Worm (Caenorhabditis elegans) whole organism, L3 larva: ENCODE data around the gene enri-1.
A peak's percentile ranks its signal among the peaks of the same experiment; 100 is the strongest.

Source experiments
- R02D3.7 ChIP-seq: fragments of 150-350 bp; optimal IDR thresholded peaks from 2 replicates; lab custom pipeline; 2014; ENCODE audit warnings: missing biosample characterization, missing genetic modification characterization
- ZK546.5 ChIP-seq: sonication (generic microtip); optimal IDR thresholded peaks from 2 replicates; lab custom pipeline; 2017; ENCODE audit warnings: missing biosample characterization, missing genetic modification characterization
- aly-2 ChIP-seq: fragments of 150-350 bp; optimal IDR thresholded peaks from 2 replicates; lab custom pipeline; 2014; ENCODE audit warnings: missing biosample characterization, missing genetic modification characterization
- ama-1 ChIP-seq: fragments of 150-350 bp; optimal IDR thresholded peaks from 2 replicates; lab custom pipeline; 2018
- ceh-16 ChIP-seq: sonication (generic microtip); optimal IDR thresholded peaks from 2 replicates; lab custom pipeline; 2017; ENCODE audit warnings: missing biosample characterization, missing genetic modification characterization
- ceh-28 ChIP-seq: fragments of 150-350 bp; optimal IDR thresholded peaks from 2 replicates; lab custom pipeline; 2014; ENCODE audit warnings: missing biosample characterization, missing genetic modification reagents, missing genetic modification characterization
- ceh-82 ChIP-seq: fragments of 150-350 bp; optimal IDR thresholded peaks from 2 replicates; lab custom pipeline; 2014; ENCODE audit warnings: missing biosample characterization, missing genetic modification characterization
- ceh-9 ChIP-seq: sonication (generic microtip); optimal IDR thresholded peaks from 2 replicates; lab custom pipeline; 2018; ENCODE audit warnings: missing biosample characterization, missing genetic modification characterization
- daf-12 ChIP-seq: fragments of 150-350 bp; optimal IDR thresholded peaks from 2 replicates; lab custom pipeline; 2014; ENCODE audit warnings: missing biosample characterization, missing genetic modification reagents, missing genetic modification characterization
- egl-27 ChIP-seq: sonication (generic microtip); optimal IDR thresholded peaks from 4 replicates; lab custom pipeline; 2017; ENCODE audit warnings: missing biosample characterization, missing genetic modification reagents, missing genetic modification characterization
- egl-5 ChIP-seq: fragments of 150-350 bp; optimal IDR thresholded peaks from 2 replicates; lab custom pipeline; 2017; ENCODE audit warnings: missing biosample characterization, missing genetic modification reagents, missing genetic modification characterization, inconsistent platforms
- elt-1 ChIP-seq: fragments of 150-350 bp; optimal IDR thresholded peaks from 2 replicates; lab custom pipeline; 2014; ENCODE audit warnings: missing biosample characterization, missing genetic modification characterization
- elt-2 ChIP-seq: sonication (generic microtip); optimal IDR thresholded peaks from 2 replicates; lab custom pipeline; 2016; ENCODE audit warnings: missing genetic modification reagents, mild to moderate bottlenecking, missing genetic modification characterization, missing compliant biosample characterization
- elt-3 ChIP-seq, 3 experiments: fragments of 150-350 bp in 1 of 3; sonication (generic microtip) in 2 of 3; optimal IDR thresholded peaks; 2 replicates in 2 of 3; 4 replicates in 1 of 3; lab custom pipeline; 2014 to 2017; ENCODE audit warnings: missing biosample characterization in 3 of 3, missing genetic modification characterization in 3 of 3
- eor-1 ChIP-seq, 2 experiments: fragments of 150-350 bp; optimal IDR thresholded peaks; 2 replicates each; lab custom pipeline; 2014 to 2018; ENCODE audit warnings: missing biosample characterization in 2 of 2, missing genetic modification characterization in 2 of 2
- fkh-10 ChIP-seq: sonication (generic microtip); optimal IDR thresholded peaks from 2 replicates; lab custom pipeline; 2017; ENCODE audit warnings: missing biosample characterization, missing genetic modification reagents, missing genetic modification characterization
- fkh-2 ChIP-seq: fragments of 150-350 bp; optimal IDR thresholded peaks from 2 replicates; lab custom pipeline; 2014; ENCODE audit warnings: missing biosample characterization, missing genetic modification reagents, missing genetic modification characterization
- fos-1 ChIP-seq: fragments of 150-350 bp; optimal IDR thresholded peaks from 2 replicates; lab custom pipeline; 2014; ENCODE audit warnings: missing biosample characterization, missing genetic modification characterization
- hmg-11 ChIP-seq: sonication (generic microtip); optimal IDR thresholded peaks from 2 replicates; lab custom pipeline; 2016; ENCODE audit warnings: missing genetic modification characterization, missing compliant biosample characterization
- jun-1 ChIP-seq: fragments of 150-350 bp; optimal IDR thresholded peaks from 2 replicates; lab custom pipeline; 2014; ENCODE audit warnings: missing biosample characterization, missing genetic modification reagents, missing genetic modification characterization
- lin-15B ChIP-seq: fragments of 150-350 bp; optimal IDR thresholded peaks from 2 replicates; lab custom pipeline; 2014; ENCODE audit warnings: missing biosample characterization, missing genetic modification characterization
- lin-39 ChIP-seq: fragments of 150-350 bp; optimal IDR thresholded peaks from 2 replicates; lab custom pipeline; 2018; ENCODE audit warnings: missing biosample characterization, missing genetic modification reagents, missing genetic modification characterization
- lsy-12 ChIP-seq: sonication (generic microtip); optimal IDR thresholded peaks from 2 replicates; lab custom pipeline; 2016; ENCODE audit warnings: mild to moderate bottlenecking, missing genetic modification characterization, missing compliant biosample characterization
- mdl-1 ChIP-seq: fragments of 150-350 bp; optimal IDR thresholded peaks from 2 replicates; lab custom pipeline; 2014; ENCODE audit warnings: missing biosample characterization, missing genetic modification characterization
- mml-1 ChIP-seq: fragments of 150-350 bp; sonication (generic microtip); optimal IDR thresholded peaks from 3 replicates; lab custom pipeline; 2014; ENCODE audit warnings: missing biosample characterization, missing genetic modification characterization
- nfya-1 ChIP-seq: sonication (generic microtip); optimal IDR thresholded peaks from 2 replicates; lab custom pipeline; 2017; ENCODE audit warnings: missing genetic modification characterization, mild to moderate bottlenecking, missing compliant biosample characterization, antibody characterized with exemption, moderate library complexity; ENCODE audit not compliant: insufficient read depth
- nhr-11 ChIP-seq: fragments of 150-350 bp; optimal IDR thresholded peaks from 2 replicates; lab custom pipeline; 2014; ENCODE audit warnings: missing biosample characterization, missing genetic modification characterization
- nhr-12 ChIP-seq: fragments of 150-350 bp; optimal IDR thresholded peaks from 2 replicates; lab custom pipeline; 2014; ENCODE audit warnings: missing biosample characterization, missing genetic modification characterization
- nhr-23 ChIP-seq: fragments of 150-350 bp; optimal IDR thresholded peaks from 2 replicates; lab custom pipeline; 2014; ENCODE audit warnings: missing biosample characterization, missing genetic modification reagents, missing genetic modification characterization
- nhr-237 ChIP-seq: fragments of 150-350 bp; optimal IDR thresholded peaks from 2 replicates; lab custom pipeline; 2014; ENCODE audit warnings: missing biosample characterization, missing genetic modification characterization
- nhr-25 ChIP-seq: sonication (generic microtip); optimal IDR thresholded peaks from 2 replicates; lab custom pipeline; 2017; ENCODE audit warnings: missing biosample characterization, missing genetic modification characterization
- nhr-28 ChIP-seq: fragments of 150-350 bp; optimal IDR thresholded peaks from 2 replicates; lab custom pipeline; 2014; ENCODE audit warnings: missing biosample characterization, missing genetic modification characterization
- nhr-43 ChIP-seq: sonication (generic microtip); optimal IDR thresholded peaks from 2 replicates; lab custom pipeline; 2016; ENCODE audit warnings: mild to moderate bottlenecking, missing genetic modification characterization, missing compliant biosample characterization; ENCODE audit not compliant: poor library complexity, severe bottlenecking
- nhr-67 ChIP-seq: fragments of 150-350 bp; optimal IDR thresholded peaks from 2 replicates; lab custom pipeline; 2014; ENCODE audit warnings: missing biosample characterization, missing genetic modification characterization
- nhr-76 ChIP-seq: fragments of 150-350 bp; sonication (generic microtip); optimal IDR thresholded peaks from 5 replicates; lab custom pipeline; 2014; ENCODE audit warnings: missing biosample characterization, missing genetic modification characterization
- nhr-77 ChIP-seq: fragments of 150-350 bp; optimal IDR thresholded peaks from 2 replicates; lab custom pipeline; 2014; ENCODE audit warnings: missing biosample characterization, missing genetic modification characterization
- pha-4 ChIP-seq: fragments of 150-350 bp; optimal IDR thresholded peaks from 2 replicates; lab custom pipeline; 2014; ENCODE audit warnings: missing biosample characterization, missing genetic modification reagents, missing genetic modification characterization
- pqm-1 ChIP-seq: fragments of 150-350 bp; optimal IDR thresholded peaks from 2 replicates; lab custom pipeline; 2017; ENCODE audit warnings: missing biosample characterization, missing genetic modification characterization, inconsistent platforms
- sea-2 ChIP-seq: fragments of 150-350 bp; sonication (generic microtip); optimal IDR thresholded peaks from 4 replicates; lab custom pipeline; 2014; ENCODE audit warnings: missing biosample characterization, missing genetic modification reagents, missing genetic modification characterization
- skn-1 ChIP-seq: fragments of 150-350 bp; optimal IDR thresholded peaks from 2 replicates; lab custom pipeline; 2014; ENCODE audit warnings: missing biosample characterization, missing genetic modification characterization
- snpc-4 ChIP-seq: fragments of 150-350 bp; optimal IDR thresholded peaks from 2 replicates; lab custom pipeline; 2014; ENCODE audit warnings: missing biosample characterization, missing genetic modification characterization
- tbx-2 ChIP-seq: sonication (generic microtip); optimal IDR thresholded peaks from 2 replicates; lab custom pipeline; 2016; ENCODE audit warnings: mild to moderate bottlenecking, missing genetic modification characterization, missing compliant biosample characterization
- unc-39 ChIP-seq: sonication (generic microtip); optimal IDR thresholded peaks from 4 replicates; lab custom pipeline; 2017; ENCODE audit warnings: missing biosample characterization, missing genetic modification characterization
- unc-62 ChIP-seq: fragments of 150-350 bp; sonication (generic microtip); optimal IDR thresholded peaks from 4 replicates; lab custom pipeline; 2014; ENCODE audit warnings: missing biosample characterization, missing genetic modification reagents, missing genetic modification characterization
- zag-1 ChIP-seq: fragments of 150-350 bp; optimal IDR thresholded peaks from 2 replicates; lab custom pipeline; 2014; ENCODE audit warnings: missing biosample characterization, missing genetic modification characterization
- ztf-11 ChIP-seq: fragments of 150-350 bp; optimal IDR thresholded peaks from 2 replicates; lab custom pipeline; 2014; ENCODE audit warnings: missing biosample characterization, missing genetic modification characterization
- ztf-4 ChIP-seq: fragments of 150-350 bp; optimal IDR thresholded peaks from 2 replicates; lab custom pipeline; 2014; ENCODE audit warnings: missing biosample characterization, missing genetic modification characterization

Gene enri-1

ce11 chrII:2378465-2379009, 37.1 kb upstream of the enri-1 start:
- peak; percentile 5 for TF ChIP-seq ceh-28 (tag; lab: Kevin White, UChicago)
- peak; percentile 99 for TF ChIP-seq jun-1 (tag; lab: Kevin White, UChicago)
- no peak for TF ChIP-seq nhr-76 (tag; lab: Kevin White, UChicago)
- no peak for TF ChIP-seq hmg-11
- no peak for TF ChIP-seq ceh-82 (tag; lab: Kevin White, UChicago)
- TF ChIP-seq nhr-12, result no peak
- no peak for TF ChIP-seq fkh-2
- no peak for TF ChIP-seq zag-1 (tag; lab: Kevin White, UChicago)
- no peak for TF ChIP-seq ZK546.5 (tag; lab: Kevin White, UChicago)
- no peak for TF ChIP-seq elt-3 (tag; optimal IDR thresholded peaks at IDR 0.05; lab: Kevin White, UChicago)
- TF ChIP-seq nhr-25 (tag; lab: Kevin White, UChicago), result no peak
- no peak for TF ChIP-seq tbx-2 (tag; lab: Kevin White, UChicago)
- TF ChIP-seq eor-1 (tag; optimal IDR thresholded peaks at IDR 0.05; lab: Kevin White, UChicago), result no peak
- TF ChIP-seq elt-1, result no peak
- no peak for TF ChIP-seq fkh-10
- no peak for TF ChIP-seq R02D3.7 (tag; lab: Kevin White, UChicago)
- TF ChIP-seq nhr-237 (tag; lab: Kevin White, UChicago), result no peak
- TF ChIP-seq nhr-11, result no peak
- no peak for TF ChIP-seq snpc-4
- TF ChIP-seq aly-2 (tag; lab: Kevin White, UChicago), result no peak
- no peak for TF ChIP-seq ama-1 (lab: Kevin White, UChicago)
- peak; percentile 80 for TF ChIP-seq fos-1
- TF ChIP-seq ceh-16 (tag; lab: Kevin White, UChicago), result no peak
- no peak for TF ChIP-seq mml-1 (tag; lab: Kevin White, UChicago)
- TF ChIP-seq lsy-12 (tag; lab: Kevin White, UChicago), result peak; percentile 91
- TF ChIP-seq unc-62 (GFP tag; lab: Kevin White, UChicago), result no peak
- TF ChIP-seq nhr-28, result no peak
- no peak for TF ChIP-seq mdl-1 (tag; lab: Kevin White, UChicago)
- no peak for TF ChIP-seq lin-39 (tag; lab: Kevin White, UChicago)
- TF ChIP-seq egl-5 (tag; lab: Kevin White, UChicago), result no peak
- TF ChIP-seq daf-12, result no peak
- TF ChIP-seq pqm-1 (tag; lab: Kevin White, UChicago), result peak; percentile 98
- no peak for TF ChIP-seq skn-1 (tag; lab: Kevin White, UChicago)
- TF ChIP-seq ceh-9 (tag; lab: Kevin White, UChicago), result no peak
- TF ChIP-seq lin-15B (tag; lab: Kevin White, UChicago), result no peak
- TF ChIP-seq unc-39 (tag; lab: Kevin White, UChicago), result no peak
- TF ChIP-seq nhr-43 (tag; lab: Kevin White, UChicago), result no peak
- no peak for TF ChIP-seq ztf-4 (tag; lab: Kevin White, UChicago)
- TF ChIP-seq egl-27, result peak; percentile 93
- TF ChIP-seq nhr-77, result no peak
- TF ChIP-seq nhr-67 (tag; lab: Kevin White, UChicago), result no peak
- no peak for TF ChIP-seq nhr-23
- TF ChIP-seq pha-4 (tag; lab: Kevin White, UChicago), result peak; percentile 79
- TF ChIP-seq elt-2, result peak; percentile 100
- no peak for TF ChIP-seq ztf-11 (tag; lab: Kevin White, UChicago)
- no peak for TF ChIP-seq nfya-1 (tag; lab: Kevin White, UChicago)
- TF ChIP-seq sea-2, result no peak

ce11 chrII:2377751-2378150, 36.3 kb upstream of the enri-1 start, which contains the start of gene F16G10.6:
Gene F16G10.6 (minus strand): TSS chrII:2377851.
- no peak for TF ChIP-seq nhr-67 (tag; lab: Kevin White, UChicago)
- no peak for TF ChIP-seq pqm-1 (tag; lab: Kevin White, UChicago)
- TF ChIP-seq ceh-82 (tag; lab: Kevin White, UChicago), result no peak
- TF ChIP-seq ceh-28 (tag; lab: Kevin White, UChicago), result no peak
- TF ChIP-seq lin-15B (tag; lab: Kevin White, UChicago), result no peak
- TF ChIP-seq nhr-11, result no peak
- no peak for TF ChIP-seq nhr-43 (tag; lab: Kevin White, UChicago)
- TF ChIP-seq nhr-28, result no peak
- TF ChIP-seq nhr-237 (tag; lab: Kevin White, UChicago), result no peak
- no peak for TF ChIP-seq ceh-9 (tag; lab: Kevin White, UChicago)
- TF ChIP-seq mdl-1 (tag; lab: Kevin White, UChicago), result no peak
- no peak for TF ChIP-seq egl-27
- no peak for TF ChIP-seq nhr-25 (tag; lab: Kevin White, UChicago)
- TF ChIP-seq daf-12, result no peak
- no peak for TF ChIP-seq ama-1 (lab: Kevin White, UChicago)
- no peak for TF ChIP-seq lsy-12 (tag; lab: Kevin White, UChicago)
- no peak for TF ChIP-seq ZK546.5 (tag; lab: Kevin White, UChicago)
- TF ChIP-seq nhr-12, result no peak
- no peak for TF ChIP-seq nfya-1 (tag; lab: Kevin White, UChicago)
- TF ChIP-seq eor-1 (tag; optimal IDR thresholded peaks at IDR 0.05; lab: Kevin White, UChicago), result no peak
- TF ChIP-seq, all 47 proteins: peak for 0
